Worm (Caenorhabditis elegans) whole organism, mixed stage, embryonic: ENCODE measurements around the gene mlk-1.

Experiments
- blmp-1 ChIP-seq: fragments of 150-350 bp; optimal IDR thresholded peaks from 2 replicates; lab custom pipeline; 2014; ENCODE audit warnings: missing biosample characterization, missing genetic modification characterization
- mab-5 ChIP-seq: fragments of 150-350 bp; optimal IDR thresholded peaks from 2 replicates; lab custom pipeline; 2014; ENCODE audit warnings: missing biosample characterization, missing genetic modification characterization
- ztf-11 ChIP-seq: fragments of 150-350 bp; optimal IDR thresholded peaks from 2 replicates; lab custom pipeline; 2014; ENCODE audit warnings: missing biosample characterization, missing genetic modification characterization

ce11 chrV:5036364-5036763, 28.2 kb downstream of the mlk-1 start, which contains the start of gene K11D12.7:
- no peak for TF ChIP-seq blmp-1 (tag; lab: Kevin White, UChicago)
- TF ChIP-seq ztf-11 (tag; lab: Kevin White, UChicago): no peak
- TF ChIP-seq mab-5 (tag; lab: Kevin White, UChicago): no peak
